Worm (Caenorhabditis elegans): ENCODE data around the gene R08D7.7.

ce11 chrIII:8971255-8972020 lies 18.4 kb upstream of the R08D7.7 start, which contains the start of the genes eif-3.D and R08D7.4:
- no peak for TF ChIP-seq T22C8.4 (GFP tag; IDR thresholded peaks at IDR 0.05)
- TF ChIP-seq flt-1 (GFP tag; IDR thresholded peaks at IDR 0.05) = 0 out of 2 replicates have a peak, but pooled peaks have one; percentile 47
- no peak for TF ChIP-seq ref-1 (GFP tag; conservative IDR thresholded peaks at IDR 0.05)
- no peak for TF ChIP-seq ztf-29 (GFP tag; IDR thresholded peaks at IDR 0.05)
- TF ChIP-seq ztf-23 (GFP tag; IDR thresholded peaks at IDR 0.05) = peak; percentile 66; the same call in 1 of the 2 replicates
- no peak for TF ChIP-seq cog-1 (tag; optimal IDR thresholded peaks at IDR 0.05)

Data from whole organism, midembryonic.